Worm (Caenorhabditis elegans) whole organism, late embryonic: Measurements from ENCODE around the gene W10G11.2.

Experiments used
- ama-1 ChIP-seq: fragments of 150-350 bp; optimal IDR thresholded peaks from 2 replicates; lab custom pipeline; 2014
- ceh-22 ChIP-seq: sonication (generic microtip); optimal IDR thresholded peaks from 2 replicates; lab custom pipeline; 2017; ENCODE audit warnings: missing biosample characterization, missing genetic modification characterization
- lin-11 ChIP-seq: fragments of 200-800 bp; sonication (Bioruptor generic); optimal IDR thresholded peaks from 2 replicates; lab custom pipeline; 2018; ENCODE audit warnings: mild to moderate bottlenecking, missing genetic modification characterization, missing compliant biosample characterization
- nhr-11 ChIP-seq: fragments of 150-350 bp; optimal IDR thresholded peaks from 2 replicates; lab custom pipeline; 2014; ENCODE audit warnings: missing biosample characterization, missing genetic modification characterization
- npax-4 ChIP-seq: sonication (generic microtip); optimal IDR thresholded peaks from 2 replicates; lab custom pipeline; 2016; ENCODE audit warnings: missing genetic modification characterization, missing compliant biosample characterization
- pqm-1 ChIP-seq: sonication (generic microtip); optimal IDR thresholded peaks from 2 replicates; lab custom pipeline; 2016; ENCODE audit warnings: missing genetic modification characterization, missing compliant biosample characterization
- pros-1 ChIP-seq: fragments of 150-350 bp; optimal IDR thresholded peaks from 2 replicates; lab custom pipeline; 2014; ENCODE audit warnings: missing biosample characterization, missing genetic modification reagents, missing genetic modification characterization
- unc-86 ChIP-seq: sonication (generic microtip); optimal IDR thresholded peaks from 2 replicates; lab custom pipeline; 2016; ENCODE audit warnings: missing genetic modification characterization, missing compliant biosample characterization

DNA sequence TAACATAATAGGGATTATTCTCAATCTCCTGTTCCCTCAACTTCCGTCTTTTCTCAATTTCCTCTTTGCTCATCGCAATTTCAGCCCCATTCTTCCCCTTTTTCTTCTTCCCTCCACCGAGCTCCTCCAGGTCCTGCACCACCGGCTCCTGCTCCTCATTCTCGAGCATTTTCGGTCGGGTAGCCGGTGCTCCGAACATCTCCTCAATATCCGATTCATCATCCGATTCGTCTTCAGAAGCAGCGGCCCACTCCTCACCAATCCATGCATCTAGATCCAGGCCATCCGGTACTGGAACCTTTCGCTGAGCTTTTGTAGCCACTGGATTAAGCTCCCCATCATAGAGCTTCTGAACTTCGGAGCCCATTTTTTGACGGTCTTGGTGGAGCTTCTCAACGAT, 21.3 kb downstream of the W10G11.2 start:
- TF ChIP-seq nhr-11 (tag; lab: Kevin White, UChicago), result no peak
- no peak for TF ChIP-seq unc-86 (tag; lab: Kevin White, UChicago)
- TF ChIP-seq lin-11 (tag; lab: Kevin White, UChicago), result no peak
- TF ChIP-seq ceh-22 (tag; lab: Kevin White, UChicago), result no peak
- TF ChIP-seq npax-4, result no peak
- no peak for TF ChIP-seq pros-1 (tag; lab: Kevin White, UChicago)
- no peak for TF ChIP-seq pqm-1 (tag; lab: Kevin White, UChicago)
- TF ChIP-seq ama-1 (lab: Kevin White, UChicago), result no peak
